Fruit fly (Drosophila melanogaster): Measurements from ENCODE around the gene CG31104.

DNA sequence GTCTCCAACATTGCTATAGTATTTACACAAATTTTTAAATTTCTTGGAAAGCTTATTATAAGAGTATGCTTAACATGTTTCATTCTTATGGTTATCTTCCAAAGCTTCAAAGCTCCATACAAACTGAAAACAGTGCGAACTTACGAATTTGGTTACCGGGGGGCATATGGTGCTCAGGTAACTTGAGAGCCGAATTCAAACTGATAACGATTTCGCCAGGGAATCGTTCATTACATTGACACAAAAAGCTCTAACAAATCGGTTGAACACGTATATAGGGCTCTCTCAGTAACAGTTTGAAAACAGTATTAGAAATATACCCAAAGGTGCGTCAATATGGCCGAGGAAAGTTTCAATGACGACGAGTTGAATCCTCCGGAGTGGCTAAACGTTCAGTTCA is 15.3 kb downstream of the CG31104 start, which contains the start of gene CG13659:
- TF ChIP-seq lola (GFP tag; optimal IDR thresholded peaks at IDR 0.05) (no peak), brk (GFP tag; optimal IDR thresholded peaks at IDR 0.05) (no peak), HLH106 (tag; optimal IDR thresholded peaks at IDR 0.05) (no peak), CG9705 (GFP tag; optimal IDR thresholded peaks at IDR 0.05) (no peak)
